Fruit fly (Drosophila melanogaster) whole organism, embryonic: ENCODE data around the gene Moca-cyp.

Experiments used
- B-H2 ChIP-seq: fragments of 200-800 bp; sonication (Bioruptor generic); optimal IDR thresholded peaks from 2 replicates; lab custom pipeline; 2018; ENCODE audit warnings: missing biosample characterization, mild to moderate bottlenecking, missing genetic modification characterization
- Bdp1 ChIP-seq: fragments of 200-800 bp; sonication (Bioruptor generic); optimal IDR thresholded peaks from 3 replicates; lab custom pipeline; 2016; ENCODE audit warnings: missing biosample characterization, missing genetic modification characterization
- C15 ChIP-seq: fragments of 200-800 bp; sonication (Bioruptor generic); IDR thresholded peaks from 3 replicates; pipeline ENCODE4 v1.3.6; 2022; ENCODE audit warnings: missing biosample characterization, missing genetic modification characterization
- CG11247 ChIP-seq: fragments of 200-800 bp; sonication (Bioruptor generic); IDR thresholded peaks from 2 replicates; pipeline ENCODE4 v1.3.6; 2022; ENCODE audit warnings: missing biosample characterization, missing genetic modification characterization
- CG1233 ChIP-seq: fragments of 200-800 bp; sonication (Bioruptor generic); optimal IDR thresholded peaks from 4 replicates; lab custom pipeline; 2018; ENCODE audit warnings: missing biosample characterization, mild to moderate bottlenecking, missing genetic modification characterization
- CG13123 ChIP-seq: fragments of 200-800 bp; sonication (Bioruptor generic); optimal IDR thresholded peaks from 2 replicates; lab custom pipeline; 2016; ENCODE audit warnings: missing biosample characterization, missing genetic modification characterization
- CG13296 ChIP-seq: fragments of 200-800 bp; sonication (Bioruptor generic); optimal IDR thresholded peaks from 3 replicates; lab custom pipeline; 2018; ENCODE audit warnings: missing biosample characterization, mild to moderate bottlenecking, missing genetic modification characterization
- CG14050 ChIP-seq: fragments of 200-800 bp; sonication (Bioruptor generic); IDR thresholded peaks from 3 replicates; pipeline ENCODE4 v1.3.6; 2022; ENCODE audit warnings: missing biosample characterization, missing genetic modification characterization
- CG14441 ChIP-seq: fragments of 200-800 bp; sonication (Bioruptor generic); IDR thresholded peaks from 2 replicates; pipeline ENCODE4 v1.3.6; 2022; ENCODE audit warnings: missing biosample characterization, missing genetic modification characterization
- CG15011 ChIP-seq: fragments of 200-800 bp; sonication (Bioruptor generic); optimal IDR thresholded peaks from 3 replicates; lab custom pipeline; 2018; ENCODE audit warnings: missing biosample characterization, mild to moderate bottlenecking, missing genetic modification characterization
- CG15073 ChIP-seq: fragments of 200-800 bp; sonication (Bioruptor generic); optimal IDR thresholded peaks from 2 replicates; lab custom pipeline; 2016; ENCODE audit warnings: missing biosample characterization, missing genetic modification characterization
- CG16813 ChIP-seq: fragments of 200-800 bp; sonication (Bioruptor generic); IDR thresholded peaks from 3 replicates; pipeline ENCODE4 v1.3.6; 2022; ENCODE audit warnings: missing biosample characterization, missing genetic modification characterization; ENCODE audit not compliant: partially characterized antibody
- CG18262 ChIP-seq: fragments of 200-800 bp; optimal IDR thresholded peaks from 3 replicates; lab custom pipeline; 2019; ENCODE audit warnings: missing biosample characterization, mild to moderate bottlenecking, missing genetic modification characterization, moderate library complexity
- CG18476 ChIP-seq: fragments of 200-800 bp; sonication (Bioruptor generic); optimal IDR thresholded peaks from 2 replicates; lab custom pipeline; 2016; ENCODE audit warnings: missing biosample characterization, mild to moderate bottlenecking, missing genetic modification characterization
- CG3065 ChIP-seq: fragments of 200-800 bp; sonication (Bioruptor generic); optimal IDR thresholded peaks from 2 replicates; lab custom pipeline; 2016; ENCODE audit warnings: missing biosample characterization, missing genetic modification characterization
- CG31388 ChIP-seq: fragments of 200-800 bp; sonication (Bioruptor generic); optimal IDR thresholded peaks from 2 replicates; lab custom pipeline; 2016; ENCODE audit warnings: missing biosample characterization, missing genetic modification characterization
- CG3163 ChIP-seq: fragments of 200-800 bp; sonication (Bioruptor generic); optimal IDR thresholded peaks from 3 replicates; lab custom pipeline; 2016; ENCODE audit warnings: missing biosample characterization, missing genetic modification characterization
- CG4328 ChIP-seq: fragments of 200-800 bp; sonication (Bioruptor generic); optimal IDR thresholded peaks from 3 replicates; lab custom pipeline; 2017; ENCODE audit warnings: missing biosample characterization, missing genetic modification reagents, missing genetic modification characterization
- CG6175 ChIP-seq: fragments of 200-800 bp; sonication (Bioruptor generic); IDR thresholded peaks from 3 replicates; pipeline ENCODE4 v1.3.6; 2022; ENCODE audit warnings: missing biosample characterization, missing genetic modification characterization
- CG6272 ChIP-seq: fragments of 200-800 bp; sonication (Bioruptor generic); IDR thresholded peaks from 2 replicates; pipeline ENCODE4 v1.3.6; 2022; ENCODE audit warnings: missing biosample characterization, missing genetic modification characterization
- CG6654 ChIP-seq: fragments of 200-800 bp; sonication (Bioruptor generic); optimal IDR thresholded peaks from 2 replicates; lab custom pipeline; 2017; ENCODE audit warnings: missing biosample characterization, mild to moderate bottlenecking, missing genetic modification characterization
- CG7372 ChIP-seq: fragments of 200-800 bp; sonication (Bioruptor generic); IDR thresholded peaks from 2 replicates; pipeline ENCODE4 v1.3.6; 2022; ENCODE audit warnings: missing biosample characterization, missing genetic modification characterization
- CG7786 ChIP-seq: fragments of 200-800 bp; sonication (Bioruptor generic); optimal IDR thresholded peaks from 2 replicates; lab custom pipeline; 2016; ENCODE audit warnings: missing biosample characterization, missing genetic modification characterization
- CG8089 ChIP-seq: fragments of 200-800 bp; sonication (Bioruptor generic); optimal IDR thresholded peaks from 3 replicates; lab custom pipeline; 2016; ENCODE audit warnings: missing biosample characterization, missing genetic modification characterization
- CG9817 ChIP-seq: fragments of 200-800 bp; sonication (Bioruptor generic); optimal IDR thresholded peaks from 2 replicates; lab custom pipeline; 2018; ENCODE audit warnings: missing biosample characterization, mild to moderate bottlenecking, missing genetic modification characterization, moderate library complexity
- CoRest ChIP-seq: fragments of 200-800 bp; sonication (Bioruptor generic); optimal IDR thresholded peaks from 3 replicates; lab custom pipeline; 2018; ENCODE audit warnings: missing biosample characterization, mild to moderate bottlenecking, missing genetic modification characterization, moderate library complexity
- ERR ChIP-seq: fragments of 200-800 bp; sonication (Bioruptor generic); optimal IDR thresholded peaks from 2 replicates; lab custom pipeline; 2016; ENCODE audit warnings: missing biosample characterization, missing genetic modification characterization
- Gsc ChIP-seq: fragments of 200-800 bp; sonication (Bioruptor generic); IDR thresholded peaks from 2 replicates; pipeline ENCODE4 v1.3.6; 2022; ENCODE audit warnings: missing biosample characterization, missing genetic modification characterization
- HHEX ChIP-seq: fragments of 200-800 bp; sonication (Bioruptor generic); optimal IDR thresholded peaks from 3 replicates; lab custom pipeline; 2017; ENCODE audit warnings: missing biosample characterization, mild to moderate bottlenecking, missing genetic modification characterization, missing genetic modification reagents
- HLH54F ChIP-seq: fragments of 200-800 bp; sonication (Bioruptor generic); optimal IDR thresholded peaks from 3 replicates; lab custom pipeline; 2016; ENCODE audit warnings: missing biosample characterization, missing genetic modification characterization
- HmgD ChIP-seq: fragments of 200-800 bp; sonication (Bioruptor generic); optimal IDR thresholded peaks from 3 replicates; lab custom pipeline; 2016; ENCODE audit warnings: missing biosample characterization, missing genetic modification characterization
- HmgZ ChIP-seq: fragments of 200-800 bp; sonication (Bioruptor generic); optimal IDR thresholded peaks from 2 replicates; lab custom pipeline; 2018; ENCODE audit warnings: missing biosample characterization, mild to moderate bottlenecking, missing genetic modification characterization
- Hr39 ChIP-seq: fragments of >200 bp; optimal IDR thresholded peaks from 2 replicates; lab custom pipeline; 2017
- Meics ChIP-seq: fragments of 200-800 bp; sonication (Bioruptor generic); optimal IDR thresholded peaks from 2 replicates; lab custom pipeline; 2017; ENCODE audit warnings: missing biosample characterization, mild to moderate bottlenecking, missing genetic modification characterization
- Rx ChIP-seq: fragments of 200-800 bp; sonication (Bioruptor generic); IDR thresholded peaks from 2 replicates; pipeline ENCODE4 v1.3.6; 2022; ENCODE audit warnings: missing biosample characterization, missing genetic modification characterization
- Sin3A ChIP-seq: fragments of >200 bp; optimal IDR thresholded peaks from 2 replicates; lab custom pipeline; 2018
- Sox100B ChIP-seq: fragments of 200-800 bp; sonication (Bioruptor generic); optimal IDR thresholded peaks from 3 replicates; lab custom pipeline; 2018; ENCODE audit warnings: missing biosample characterization, mild to moderate bottlenecking, missing genetic modification characterization
- Stat92E ChIP-seq, 3 experiments: fragments of >200 bp in 2 of 3; fragments of 200-800 bp in 1 of 3; sonication (Bioruptor generic) in 1 of 3; optimal IDR thresholded peaks; 2 replicates each; lab custom pipeline; 2017 to 2019; ENCODE audit warnings: missing biosample characterization in 3 of 3, missing genetic modification characterization in 3 of 3, mild to moderate bottlenecking in 1 of 3, moderate library complexity in 1 of 3
- Tbp ChIP-seq: fragments of >200 bp; optimal IDR thresholded peaks from 2 replicates; lab custom pipeline; 2018; ENCODE audit warnings: missing biosample characterization, missing genetic modification characterization
- abd-A ChIP-seq: fragments of 200-800 bp; sonication (Bioruptor generic); optimal IDR thresholded peaks from 3 replicates; lab custom pipeline; 2019; ENCODE audit warnings: missing biosample characterization, mild to moderate bottlenecking, missing genetic modification characterization, moderate library complexity
- aop ChIP-seq: fragments of 200-800 bp; sonication (Bioruptor generic); IDR thresholded peaks from 2 replicates; pipeline ENCODE4 v1.3.6; 2022; ENCODE audit warnings: missing biosample characterization, missing genetic modification characterization
- bowl ChIP-seq: fragments of 200-800 bp; sonication (Bioruptor generic); IDR thresholded peaks from 2 replicates; pipeline ENCODE4 v1.3.6; 2022; ENCODE audit warnings: missing biosample characterization, missing genetic modification characterization
- caup ChIP-seq: fragments of 200-800 bp; sonication (Bioruptor generic); optimal IDR thresholded peaks from 3 replicates; lab custom pipeline; 2017; ENCODE audit warnings: missing biosample characterization, mild to moderate bottlenecking, missing genetic modification characterization, moderate library complexity; ENCODE audit not compliant: severe bottlenecking
- en ChIP-seq: fragments of 200-800 bp; sonication (Bioruptor generic); optimal IDR thresholded peaks from 2 replicates; lab custom pipeline; 2016; ENCODE audit warnings: missing biosample characterization, missing genetic modification characterization
- fd3F ChIP-seq: fragments of 200-800 bp; sonication (Bioruptor generic); optimal IDR thresholded peaks from 2 replicates; lab custom pipeline; 2018; ENCODE audit warnings: missing biosample characterization, mild to moderate bottlenecking, missing genetic modification characterization, moderate library complexity
- grn ChIP-seq: fragments of 200-800 bp; sonication (Bioruptor generic); optimal IDR thresholded peaks from 3 replicates; lab custom pipeline; 2017; ENCODE audit warnings: missing biosample characterization, missing genetic modification characterization
- her ChIP-seq: fragments of 200-800 bp; sonication (Bioruptor generic); optimal IDR thresholded peaks from 2 replicates; lab custom pipeline; 2016; ENCODE audit warnings: missing biosample characterization, missing genetic modification characterization
- luna ChIP-seq: fragments of 200-800 bp; sonication (Bioruptor generic); optimal IDR thresholded peaks from 2 replicates; lab custom pipeline; 2016; ENCODE audit warnings: missing biosample characterization, missing genetic modification characterization
- mam ChIP-seq: fragments of 200-800 bp; sonication (Bioruptor generic); optimal IDR thresholded peaks from 3 replicates; lab custom pipeline; 2016; ENCODE audit warnings: missing biosample characterization, missing genetic modification characterization
- pfk ChIP-seq: fragments of 200-800 bp; sonication (Bioruptor generic); optimal IDR thresholded peaks from 2 replicates; lab custom pipeline; 2018; ENCODE audit warnings: missing biosample characterization, mild to moderate bottlenecking, missing genetic modification characterization, moderate library complexity
- pzg ChIP-seq: fragments of 200-800 bp; sonication (Bioruptor generic); optimal IDR thresholded peaks from 3 replicates; lab custom pipeline; 2018; ENCODE audit warnings: missing biosample characterization, mild to moderate bottlenecking, missing genetic modification characterization, moderate library complexity
- scrt ChIP-seq: fragments of 200-800 bp; sonication (Bioruptor generic); optimal IDR thresholded peaks from 2 replicates; lab custom pipeline; 2018; ENCODE audit warnings: missing biosample characterization, mild to moderate bottlenecking, missing genetic modification characterization, moderate library complexity
- tx ChIP-seq: fragments of 200-800 bp; sonication (Bioruptor generic); optimal IDR thresholded peaks from 2 replicates; lab custom pipeline; 2016; ENCODE audit warnings: missing biosample characterization, missing genetic modification characterization

The Moca-cyp gene

dm6 chr3R:28327132-28327531, 13.0 kb upstream of the Moca-cyp start (continued):
- TF ChIP-seq CG7786 (GFP tag; lab: Kevin White, UChicago) (peak; percentile 6), HmgD (GFP tag; lab: Kevin White, UChicago) (no peak), Tbp (no peak), grn (GFP tag; lab: Kevin White, UChicago) (no peak), CG3065 (GFP tag; lab: Kevin White, UChicago) (no peak), CG6272 (no peak), CG14050 (GFP tag; lab: Robert Waterston, UW) (no peak), Rx (no peak), CG15011 (GFP tag; lab: Kevin White, UChicago) (peak; percentile 1), CG9817 (tag; lab: Kevin White, UChicago) (peak; percentile 7), HLH54F (no peak), Sin3A (lab: Kevin White, UChicago) (no peak), abd-A (tag; lab: Kevin White, UChicago) (no peak), tx (GFP tag; lab: Kevin White, UChicago) (no peak), CG13123 (GFP tag; lab: Kevin White, UChicago) (no peak), CG18476 (GFP tag; lab: Kevin White, UChicago) (peak; percentile 37), HmgZ (tag; lab: Kevin White, UChicago) (no peak), Meics (GFP tag; lab: Kevin White, UChicago) (peak; percentile 7), her (GFP tag; lab: Kevin White, UChicago) (no peak), CG16813 (GFP tag; lab: Robert Waterston, UW) (no peak), Stat92E (GFP tag; optimal IDR thresholded peaks at IDR 0.05; lab: Kevin White, UChicago) (no peak), CoRest (tag; lab: Kevin White, UChicago) (peak; percentile 55), pzg (GFP tag; lab: Kevin White, UChicago) (no peak), Sox100B (GFP tag; lab: Kevin White, UChicago) (peak; percentile 50), HHEX (GFP tag; lab: Kevin White, UChicago) (no peak), mam (GFP tag; lab: Kevin White, UChicago) (peak; percentile 11), scrt (GFP tag; lab: Kevin White, UChicago) (no peak), Hr39 (no peak), fd3F (GFP tag; lab: Kevin White, UChicago) (no peak), CG14441 (no peak), caup (no peak), CG11247 (no peak), CG6654 (GFP tag; lab: Kevin White, UChicago) (no peak), Gsc (GFP tag; lab: Robert Waterston, UW) (no peak), pfk (GFP tag; lab: Kevin White, UChicago) (no peak), Bdp1 (GFP tag; lab: Kevin White, UChicago) (no peak), aop (GFP tag; lab: Robert Waterston, UW) (no peak), ERR (no peak), CG3163 (no peak), C15 (GFP tag; lab: Robert Waterston, UW) (no peak), CG13296 (GFP tag; lab: Kevin White, UChicago) (no peak), B-H2 (GFP tag; lab: Kevin White, UChicago) (no peak), bowl (GFP tag; lab: Robert Waterston, UW) (no peak), CG8089 (no peak), luna (GFP tag; lab: Kevin White, UChicago) (no peak), en (GFP tag; lab: Kevin White, UChicago) (no peak), CG31388 (GFP tag; lab: Kevin White, UChicago) (no peak), CG6175 (no peak), CG1233 (no peak), CG15073 (no peak), CG18262 (tag; lab: Kevin White, UChicago) (peak; percentile 46), CG4328 (no peak), CG7372 (GFP tag; lab: Robert Waterston, UW) (no peak)
